Worm (Caenorhabditis elegans) whole organism, young adult: ENCODE measurements around the gene K03B4.8.
A peak's percentile ranks its signal among the peaks of the same experiment; 100 is the strongest.

ENCODE experiments used
- C06A6.2 ChIP-seq: fragments of 200-800 bp; sonication (Bioruptor generic); conservative IDR thresholded peaks from 2 replicates; pipeline ENCODE4 v1.3.6; 2022; ENCODE audit warnings: missing genetic modification characterization, missing compliant biosample characterization
- akir-1 ChIP-seq: fragments of 200-800 bp; sonication (Bioruptor generic); optimal IDR thresholded peaks from 2 replicates; lab custom pipeline; 2018; ENCODE audit warnings: mild to moderate bottlenecking, missing genetic modification characterization, moderate library complexity, missing compliant biosample characterization
- ama-1 ChIP-seq, 3 experiments: fragments of 150-350 bp in 1 of 3; sonication (generic microtip) in 2 of 3; optimal IDR thresholded peaks; 2 replicates each; lab custom pipeline; 2014 to 2018; ENCODE audit warnings: missing biosample characterization in 2 of 3, missing genetic modification characterization in 2 of 3, missing genetic modification reagents in 2 of 3
- atf-7 ChIP-seq: sonication (generic microtip); optimal IDR thresholded peaks from 2 replicates; lab custom pipeline; 2017; ENCODE audit warnings: mild to moderate bottlenecking, missing genetic modification characterization, missing compliant biosample characterization
- cebp-1 ChIP-seq, 2 experiments: fragments of 200-800 bp in 1 of 2; sonication (Bioruptor generic) in 1 of 2; sonication (generic microtip) in 1 of 2; IDR thresholded peaks in 1 of 2; optimal IDR thresholded peaks in 1 of 2; 2 replicates each; pipeline versions ENCODE4 v1.3.6 to Lab custom; 2017 to 2022; ENCODE audit warnings: missing compliant biosample characterization in 2 of 2, missing genetic modification characterization in 2 of 2, mild to moderate bottlenecking in 1 of 2, missing genetic modification reagents in 1 of 2, moderate library complexity in 1 of 2
- ceh-100 ChIP-seq: fragments of 200-800 bp; sonication (Bioruptor generic); IDR thresholded peaks from 2 replicates; pipeline ENCODE4 v1.3.6; 2022; ENCODE audit warnings: missing genetic modification reagents, missing genetic modification characterization, missing compliant biosample characterization
- ceh-40 ChIP-seq: fragments of 200-800 bp; sonication (Bioruptor generic); IDR thresholded peaks from 2 replicates; pipeline ENCODE4 v1.3.6; 2022; ENCODE audit warnings: missing genetic modification characterization, missing compliant biosample characterization
- egrh-3 ChIP-seq: fragments of 200-800 bp; sonication (Bioruptor generic); IDR thresholded peaks from 2 replicates; pipeline ENCODE4 v1.3.6; 2022; ENCODE audit warnings: missing genetic modification reagents, missing genetic modification characterization, missing compliant biosample characterization
- gei-17 ChIP-seq: fragments of 200-800 bp; sonication (Bioruptor generic); optimal IDR thresholded peaks from 2 replicates; lab custom pipeline; 2018; ENCODE audit warnings: mild to moderate bottlenecking, missing genetic modification characterization, missing compliant biosample characterization
- hrde-1 ChIP-seq: sonication (generic microtip); optimal IDR thresholded peaks from 2 replicates; lab custom pipeline; 2016; ENCODE audit warnings: missing genetic modification characterization, mild to moderate bottlenecking, missing compliant biosample characterization, moderate library complexity, missing genotype, missing genetic modification reagents, borderline replicate concordance
- hsf-1 ChIP-seq: fragments of 200-800 bp; sonication (Bioruptor generic); IDR thresholded peaks from 2 replicates; pipeline ENCODE4 v1.3.6; 2022; ENCODE audit warnings: missing genetic modification reagents, missing genetic modification characterization, missing compliant biosample characterization
- lag-1 ChIP-seq: fragments of 200-800 bp; sonication (Bioruptor generic); IDR thresholded peaks from 2 replicates; pipeline ENCODE4 v1.3.6; 2022; ENCODE audit warnings: missing genetic modification reagents, missing genetic modification characterization, missing compliant biosample characterization
- lin-26 ChIP-seq: fragments of 200-800 bp; sonication (Bioruptor generic); IDR thresholded peaks from 2 replicates; pipeline ENCODE4 v1.3.6; 2022; ENCODE audit warnings: missing genetic modification reagents, missing genetic modification characterization, missing compliant biosample characterization
- lin-35 ChIP-seq, 3 experiments: fragments of 150-350 bp in 2 of 3; sonication (generic microtip) in 1 of 3; optimal IDR thresholded peaks; 2 replicates each; lab custom pipeline; 2014 to 2018; ENCODE audit warnings: missing biosample characterization in 3 of 3, missing genetic modification characterization in 3 of 3, missing genetic modification reagents in 3 of 3
- lin-54 ChIP-seq: fragments of 200-800 bp; sonication (Bioruptor generic); optimal IDR thresholded peaks from 2 replicates; lab custom pipeline; 2018; ENCODE audit warnings: mild to moderate bottlenecking, missing genetic modification characterization, missing compliant biosample characterization
- mcd-1 ChIP-seq: fragments of 200-800 bp; sonication (Bioruptor generic); IDR thresholded peaks from 2 replicates; pipeline ENCODE4 v1.3.6; 2022; ENCODE audit warnings: missing genetic modification reagents, missing genetic modification characterization, missing compliant biosample characterization
- nhr-120 ChIP-seq: fragments of 200-800 bp; sonication (Bioruptor generic); IDR thresholded peaks from 2 replicates; pipeline ENCODE4 v1.3.6; 2022; ENCODE audit warnings: missing genetic modification characterization, missing compliant biosample characterization
- nhr-90 ChIP-seq: sonication (generic microtip); optimal IDR thresholded peaks from 2 replicates; lab custom pipeline; 2016; ENCODE audit warnings: missing genotype, mild to moderate bottlenecking, missing genetic modification characterization, missing compliant biosample characterization
- pbrm-1 ChIP-seq: fragments of 200-800 bp; sonication (Bioruptor generic); IDR thresholded peaks from 2 replicates; pipeline ENCODE4 v1.3.6; 2022; ENCODE audit warnings: missing genetic modification reagents, missing genetic modification characterization, missing compliant biosample characterization
- sdz-38 ChIP-seq: sonication (generic microtip); optimal IDR thresholded peaks from 2 replicates; lab custom pipeline; 2016; ENCODE audit warnings: missing genotype, missing genetic modification characterization, missing compliant biosample characterization
- snpc-1.3 ChIP-seq: sonication (generic microtip); optimal IDR thresholded peaks from 2 replicates; lab custom pipeline; 2017; ENCODE audit warnings: missing genetic modification characterization, mild to moderate bottlenecking, missing compliant biosample characterization, antibody characterized with exemption, moderate library complexity, missing genotype, missing genetic modification reagents; ENCODE audit not compliant: insufficient read depth
- snpc-4 ChIP-seq, 5 experiments: fragments of 150-350 bp in 1 of 5; sonication (generic microtip) in 4 of 5; optimal IDR thresholded peaks; 2 replicates each; lab custom pipeline; 2014 to 2018; ENCODE audit warnings: missing genetic modification characterization in 5 of 5, missing biosample characterization in 3 of 5, antibody characterized with exemption in 2 of 5, mild to moderate bottlenecking in 2 of 5, missing compliant biosample characterization in 2 of 5, missing genotype in 2 of 5, moderate library complexity in 2 of 5, missing genetic modification reagents in 1 of 5
- unc-130 ChIP-seq: sonication (generic microtip); optimal IDR thresholded peaks from 2 replicates; lab custom pipeline; 2016; ENCODE audit warnings: missing genetic modification reagents, missing genetic modification characterization, missing compliant biosample characterization
- xnd-1 ChIP-seq: sonication (generic microtip); optimal IDR thresholded peaks from 2 replicates; lab custom pipeline; 2016; ENCODE audit warnings: missing genotype, missing genetic modification reagents, missing genetic modification characterization, missing compliant biosample characterization
- zfh-2 ChIP-seq: fragments of 200-800 bp; sonication (Bioruptor generic); conservative IDR thresholded peaks from 2 replicates; pipeline ENCODE4 v1.3.6; 2022; ENCODE audit warnings: missing genetic modification reagents, missing genetic modification characterization, missing compliant biosample characterization
- ztf-18 ChIP-seq: sonication (generic microtip); optimal IDR thresholded peaks from 2 replicates; lab custom pipeline; 2016; ENCODE audit warnings: missing genotype, mild to moderate bottlenecking, missing genetic modification characterization, missing compliant biosample characterization
- ztf-26 ChIP-seq: sonication (generic microtip); optimal IDR thresholded peaks from 2 replicates; lab custom pipeline; 2017; ENCODE audit warnings: missing genetic modification characterization, missing compliant biosample characterization
- ztf-28 ChIP-seq: fragments of 200-800 bp; sonication (Bioruptor generic); IDR thresholded peaks from 2 replicates; pipeline ENCODE4 v1.3.6; 2022; ENCODE audit warnings: missing genetic modification reagents, missing genetic modification characterization, missing compliant biosample characterization
- ztf-3 ChIP-seq: fragments of 200-800 bp; sonication (Bioruptor generic); optimal IDR thresholded peaks from 2 replicates; lab custom pipeline; 2018; ENCODE audit warnings: mild to moderate bottlenecking, missing genetic modification characterization, missing compliant biosample characterization
- ztf-6 ChIP-seq: fragments of 200-800 bp; sonication (Bioruptor generic); IDR thresholded peaks from 2 replicates; pipeline ENCODE4 v1.3.6; 2022; ENCODE audit warnings: missing genetic modification reagents, missing genetic modification characterization, missing compliant biosample characterization

The K03B4.8 gene

ce11 chrV:4686680-4687470 lies 12.5 kb upstream of the K03B4.8 start, which contains the start of gene taf-10 (continued):
- no peak for TF ChIP-seq snpc-4 (GFP tag; optimal IDR thresholded peaks at IDR 0.05; lab: Kevin White, UChicago)
- no peak for TF ChIP-seq snpc-4 (tag; optimal IDR thresholded peaks at IDR 0.05; lab: Kevin White, UChicago)
- TF ChIP-seq lin-54 (GFP tag; lab: Kevin White, UChicago): peak; percentile 47
- peak; percentile 52; the same call in 1 of the 2 replicates for TF ChIP-seq C06A6.2 (GFP tag; lab: Robert Waterston, UW)
- no peak for TF ChIP-seq snpc-1.3 (tag; lab: Kevin White, UChicago)
- no peak for TF ChIP-seq nhr-90 (tag; lab: Kevin White, UChicago)
- no peak for TF ChIP-seq unc-130
- TF ChIP-seq pbrm-1: peak; percentile 49; the same call in 1 of the 2 replicates
- no peak for TF ChIP-seq ztf-18 (tag; lab: Kevin White, UChicago)
- no peak for TF ChIP-seq lag-1 (GFP tag; lab: Robert Waterston, UW)

- no peak for TF ChIP-seq ztf-28 (GFP tag; lab: Robert Waterston, UW)
- TF ChIP-seq ztf-6 (GFP tag; lab: Robert Waterston, UW): no peak
- no peak for TF ChIP-seq hsf-1 (GFP tag; lab: Robert Waterston, UW)
- no peak for TF ChIP-seq zfh-2 (GFP tag; lab: Robert Waterston, UW)
- no peak for TF ChIP-seq xnd-1
- TF ChIP-seq egrh-3 (GFP tag; lab: Robert Waterston, UW): no peak
- TF ChIP-seq gei-17: no peak
- TF ChIP-seq lin-35 (GFP tag; optimal IDR thresholded peaks at IDR 0.05; lab: Kevin White, UChicago): no peak
- no peak for TF ChIP-seq cebp-1 (GFP tag; IDR thresholded peaks at IDR 0.05; lab: Robert Waterston, UW)
- no peak for TF ChIP-seq cebp-1 (tag; optimal IDR thresholded peaks at IDR 0.05; lab: Kevin White, UChicago)
- no peak for TF ChIP-seq nhr-120 (GFP tag; lab: Robert Waterston, UW)
- no peak for TF ChIP-seq pbrm-1
- TF ChIP-seq akir-1 (GFP tag; lab: Kevin White, UChicago): no peak
- no peak for TF ChIP-seq atf-7 (tag; lab: Kevin White, UChicago)
- TF ChIP-seq ama-1 (optimal IDR thresholded peaks at IDR 0.05; lab: Kevin White, UChicago): no peak
- TF ChIP-seq ama-1 (GFP tag; optimal IDR thresholded peaks at IDR 0.05; lab: Kevin White, UChicago): no peak
- TF ChIP-seq sdz-38 (tag; lab: Kevin White, UChicago): no peak
- no peak for TF ChIP-seq ceh-40 (GFP tag; lab: Robert Waterston, UW)
- TF ChIP-seq ceh-100 (GFP tag; lab: Robert Waterston, UW): no peak
- no peak for TF ChIP-seq mcd-1 (GFP tag; lab: Robert Waterston, UW)
- no peak for TF ChIP-seq lin-26 (GFP tag; lab: Robert Waterston, UW)
- TF ChIP-seq ztf-3 (GFP tag; lab: Kevin White, UChicago): no peak
- TF ChIP-seq, all 124 proteins: peak for 0
These were observed 9.7 kb upstream of the K03B4.8 start for ce11 chrV:4684137-4684536.

- no peak for TF ChIP-seq lin-26 (GFP tag; lab: Robert Waterston, UW)
- no peak for TF ChIP-seq ztf-26
- no peak for TF ChIP-seq lag-1 (GFP tag; lab: Robert Waterston, UW)
- TF ChIP-seq snpc-4 (GFP tag; optimal IDR thresholded peaks at IDR 0.05; lab: Kevin White, UChicago): no peak
- no peak for TF ChIP-seq snpc-4 (tag; optimal IDR thresholded peaks at IDR 0.05; lab: Kevin White, UChicago)
- no peak for TF ChIP-seq hrde-1 (tag; lab: Kevin White, UChicago)
- no peak for TF ChIP-seq atf-7 (tag; lab: Kevin White, UChicago)
These were observed 7.3 kb upstream of the K03B4.8 start, which contains the start of gene K03B4.4 for ce11 chrV:4681670-4682069. Gene K03B4.4, plus strand, starts transcription at chrV:4681970.
